Worm (Caenorhabditis elegans) whole organism, L4/young adult: Measurements from ENCODE around the gene nphp-4.

Source experiments
- dao-5 ChIP-seq: sonication (generic microtip); optimal IDR thresholded peaks from 2 replicates; lab custom pipeline; 2016; ENCODE audit warnings: missing genotype, missing genetic modification characterization, moderate library complexity, missing compliant biosample characterization
- him-1 ChIP-seq: sonication (generic microtip); optimal IDR thresholded peaks from 2 replicates; lab custom pipeline; 2016; ENCODE audit warnings: missing genotype, missing genetic modification reagents, missing genetic modification characterization, missing compliant biosample characterization

- TF ChIP-seq dao-5 (tag; lab: Kevin White, UChicago) (no peak), him-1 (no peak)
These were observed 19.3 kb upstream of the nphp-4 start, which contains the start of gene R13H4.6 for ce11 chrV:11862817-11863216.
